Fruit fly (Drosophila melanogaster): ENCODE data around the gene CG14315.

Gene CG14315

dm6 chr3R:18121385-18122151 is 36.9 kb upstream of the CG14315 start (continued):
- TF ChIP-seq wek (GFP tag; optimal IDR thresholded peaks at IDR 0.05) (peak; percentile 2), zf30C (GFP tag; optimal IDR thresholded peaks at IDR 0.05) (peak; percentile 13), sqz (GFP tag; optimal IDR thresholded peaks at IDR 0.05) (peak; percentile 11), cwo (GFP tag; optimal IDR thresholded peaks at IDR 0.05) (peak; percentile 4), chif (GFP tag; optimal IDR thresholded peaks at IDR 0.05) (peak in 1 of 2 experiments; percentile 3), Hsf (GFP tag; optimal IDR thresholded peaks at IDR 0.05) (no peak), tna (GFP tag; IDR thresholded peaks at IDR 0.05; ENCODE audit: partially characterized antibody) (no peak), CG8478 (optimal IDR thresholded peaks at IDR 0.05) (no peak), da (GFP tag; optimal IDR thresholded peaks at IDR 0.05) (no peak), CG33557 (GFP tag; optimal IDR thresholded peaks at IDR 0.05) (peak; percentile 24), Optix (GFP tag; IDR thresholded peaks at IDR 0.05) (no peak), CG6175 (GFP tag; IDR thresholded peaks at IDR 0.05) (no peak), CkIIα-i1 (GFP tag; IDR thresholded peaks at IDR 0.05) (no peak), Xrp1 (GFP tag; IDR thresholded peaks at IDR 0.05) (no peak), CG2199 (GFP tag; IDR thresholded peaks at IDR 0.05) (peak; percentile 71; the same call in 2 of the 3 replicates), Ada2b (GFP tag; IDR thresholded peaks at IDR 0.05) (no peak), tgo (GFP tag; IDR thresholded peaks at IDR 0.05) (no peak), C15 (GFP tag; IDR thresholded peaks at IDR 0.05) (no peak), CG31224 (GFP tag; IDR thresholded peaks at IDR 0.05) (no peak), ara (GFP tag; IDR thresholded peaks at IDR 0.05) (no peak), CG7987 (GFP tag; optimal IDR thresholded peaks at IDR 0.05) (no peak), otp (GFP tag; IDR thresholded peaks at IDR 0.05) (no peak; the same call in 2 of the 3 replicates), Neu2 (GFP tag; optimal IDR thresholded peaks at IDR 0.05; ENCODE audit: borderline replicate concordance) (no peak), sd (tag; optimal IDR thresholded peaks at IDR 0.05) (peak; percentile 22), Oaz (GFP tag; IDR thresholded peaks at IDR 0.05) (no peak), pfk (GFP tag; optimal IDR thresholded peaks at IDR 0.05) (no peak), Meics (GFP tag; optimal IDR thresholded peaks at IDR 0.05) (no peak), pho (GFP tag; optimal IDR thresholded peaks at IDR 0.05) (no peak), Ets65A (GFP tag) (no peak), nerfin-2 (GFP tag; IDR thresholded peaks at IDR 0.05; ENCODE audit: partially characterized antibody) (no peak), CG17359 (tag; optimal IDR thresholded peaks at IDR 0.05) (no peak), inv (GFP tag; IDR thresholded peaks at IDR 0.05; ENCODE audit: partially characterized antibody) (no peak), NfI (GFP tag; optimal IDR thresholded peaks at IDR 0.05) (no peak), hkb (optimal IDR thresholded peaks at IDR 0.05) (no peak), hkb (GFP tag; IDR thresholded peaks at IDR 0.05) (no peak), CG17829 (tag; optimal IDR thresholded peaks at IDR 0.05) (peak; percentile 22), kah (GFP tag; optimal IDR thresholded peaks at IDR 0.05) (peak; percentile 37), twi (tag; optimal IDR thresholded peaks at IDR 0.05) (no peak), vvl (GFP tag; IDR thresholded peaks at IDR 0.05) (peak; percentile 5; the same call in 1 of the 2 replicates), lmd (GFP tag; IDR thresholded peaks at IDR 0.05) (no peak), Poxn (GFP tag; IDR thresholded peaks at IDR 0.05) (no peak), CG30431 (GFP tag; optimal IDR thresholded peaks at IDR 0.05) (no peak), CG6854 (GFP tag; optimal IDR thresholded peaks at IDR 0.05) (no peak), lab (GFP tag; optimal IDR thresholded peaks at IDR 0.05) (peak; percentile 41), sima (GFP tag; optimal IDR thresholded peaks at IDR 0.05) (no peak), nmo (GFP tag; optimal IDR thresholded peaks at IDR 0.05) (no peak), CG2129 (GFP tag; IDR thresholded peaks at IDR 0.05; ENCODE audit: partially characterized antibody) (no peak), CG12071 (GFP tag; optimal IDR thresholded peaks at IDR 0.05) (no peak), CG2116 (GFP tag; optimal IDR thresholded peaks at IDR 0.05) (no peak), caup (GFP tag; optimal IDR thresholded peaks at IDR 0.05; ENCODE audit: severe bottlenecking) (no peak)

All from whole organism, embryonic.